Worm (Caenorhabditis elegans) whole organism, L4/young adult: ENCODE results near the gene flr-4.

ENCODE experiments used
- W03F9.2 ChIP-seq: fragments of 150-350 bp; optimal IDR thresholded peaks from 2 replicates; lab custom pipeline; 2014; ENCODE audit warnings: missing biosample characterization, missing genetic modification characterization
- dao-5 ChIP-seq: sonication (generic microtip); optimal IDR thresholded peaks from 2 replicates; lab custom pipeline; 2016; ENCODE audit warnings: missing genotype, missing genetic modification characterization, moderate library complexity, missing compliant biosample characterization

ce11 chrX:15115748-15116147, 26.6 kb downstream of the flr-4 start:
- TF ChIP-seq W03F9.2 (tag; lab: Kevin White, UChicago) (no peak), dao-5 (tag; lab: Kevin White, UChicago) (no peak)
